Fruit fly (Drosophila melanogaster): ENCODE measurements around the gene CG32640.

The CG32640 gene

DNA sequence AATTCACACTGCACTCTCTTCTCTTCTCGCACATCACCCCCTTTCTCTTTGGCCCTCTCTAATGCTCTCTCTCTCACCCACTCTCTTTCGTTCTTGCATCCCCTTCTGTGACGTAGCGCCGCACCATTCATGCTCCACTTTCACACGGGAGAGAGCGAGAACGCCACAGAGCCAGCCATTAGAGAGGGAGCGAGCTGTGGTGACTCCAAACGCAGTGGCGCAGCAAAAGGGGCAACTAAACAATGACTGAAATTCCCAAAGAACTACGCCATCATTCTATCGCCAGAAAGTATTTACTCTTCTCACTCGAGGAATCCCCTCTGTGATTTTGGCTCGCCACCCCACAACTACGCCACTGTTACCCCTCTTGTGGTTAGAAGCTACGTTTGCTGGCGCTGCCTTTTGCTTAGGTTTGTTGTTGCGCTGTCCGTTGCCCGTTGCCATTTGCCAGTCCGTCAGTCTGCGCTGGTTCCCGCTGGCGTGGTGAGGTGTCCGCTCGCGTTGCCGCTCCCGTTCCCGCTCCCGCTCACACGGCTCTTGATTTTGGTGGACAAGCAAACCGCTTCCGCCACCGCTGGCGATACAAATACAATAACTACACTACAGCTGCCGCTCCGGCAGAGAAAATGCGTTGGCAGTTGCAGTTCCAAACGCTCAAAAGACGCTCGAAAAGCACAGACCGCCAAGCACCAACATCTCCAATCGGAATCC, 46.6 kb upstream of the CG32640 start:
- peak; percentile 10 for TF ChIP-seq Dfd (GFP tag; optimal IDR thresholded peaks at IDR 0.05)
- peak; percentile 98 for TF ChIP-seq dmrt93B (GFP tag; optimal IDR thresholded peaks at IDR 0.05)
- TF ChIP-seq Mio (GFP tag; optimal IDR thresholded peaks at IDR 0.05): peak; percentile 94
- peak; percentile 99 for TF ChIP-seq Hr83 (GFP tag; optimal IDR thresholded peaks at IDR 0.05; ENCODE audit: poor library complexity, severe bottlenecking)
- TF ChIP-seq sv (GFP tag; optimal IDR thresholded peaks at IDR 0.05): peak; percentile 99
- no peak for TF ChIP-seq lola (GFP tag; optimal IDR thresholded peaks at IDR 0.05)
- peak; percentile 97 to 100 for TF ChIP-seq foxo (GFP tag; optimal IDR thresholded peaks at IDR 0.05)
- no peak for TF ChIP-seq Myc (optimal IDR thresholded peaks at IDR 0.05)
- TF ChIP-seq Sp1 (GFP tag; optimal IDR thresholded peaks at IDR 0.05): peak; percentile 98
- TF ChIP-seq jim (GFP tag; optimal IDR thresholded peaks at IDR 0.05): peak; percentile 95
- no peak for TF ChIP-seq usp (GFP tag; optimal IDR thresholded peaks at IDR 0.05)
- peak; percentile 98 for TF ChIP-seq HLH106 (tag; optimal IDR thresholded peaks at IDR 0.05)
- no peak for TF ChIP-seq Hr78 (GFP tag; optimal IDR thresholded peaks at IDR 0.05)
- peak; percentile 92 for TF ChIP-seq CG9705 (GFP tag; optimal IDR thresholded peaks at IDR 0.05)
- peak; percentile 96 for TF ChIP-seq GATAd (GFP tag; optimal IDR thresholded peaks at IDR 0.05)
- TF ChIP-seq Vsx2 (GFP tag; optimal IDR thresholded peaks at IDR 0.05; ENCODE audit: partially characterized antibody): peak; percentile 63
- no peak for TF ChIP-seq N (GFP tag; optimal IDR thresholded peaks at IDR 0.05)
- TF ChIP-seq Abd-B (GFP tag; optimal IDR thresholded peaks at IDR 0.05): no peak
- TF ChIP-seq psq (GFP tag; optimal IDR thresholded peaks at IDR 0.05): peak; percentile 98
- TF ChIP-seq pan (optimal IDR thresholded peaks at IDR 0.05): no peak
- peak; percentile 99 for TF ChIP-seq h (GFP tag; optimal IDR thresholded peaks at IDR 0.05)
- peak; percentile 98 for TF ChIP-seq Jra (GFP tag; optimal IDR thresholded peaks at IDR 0.05)
- peak; percentile 85 to 94 for TF ChIP-seq dl (GFP tag; optimal IDR thresholded peaks at IDR 0.05; ENCODE audit: insufficient read depth in 1 of 2, partially characterized antibody in 2 of 2)
- TF ChIP-seq brk (GFP tag; optimal IDR thresholded peaks at IDR 0.05): peak; percentile 95
- peak; percentile 99 for TF ChIP-seq OdsH (GFP tag; optimal IDR thresholded peaks at IDR 0.05)
- peak; percentile 98 for TF ChIP-seq woc (GFP tag; optimal IDR thresholded peaks at IDR 0.05)
- peak; percentile 99 for TF ChIP-seq fru (GFP tag; optimal IDR thresholded peaks at IDR 0.05)
- TF ChIP-seq Dif (GFP tag; optimal IDR thresholded peaks at IDR 0.05; ENCODE audit: partially characterized antibody): peak; percentile 96
- peak; percentile 99 for TF ChIP-seq Hnf4 (GFP tag; optimal IDR thresholded peaks at IDR 0.05)
- TF ChIP-seq rgr (GFP tag; optimal IDR thresholded peaks at IDR 0.05): peak; percentile 99
- TF ChIP-seq sage (GFP tag; optimal IDR thresholded peaks at IDR 0.05): peak; percentile 97
- peak; percentile 99 for TF ChIP-seq br (GFP tag; optimal IDR thresholded peaks at IDR 0.05)
- peak; percentile 99 for TF ChIP-seq ey (GFP tag; optimal IDR thresholded peaks at IDR 0.05)
- TF ChIP-seq tai (GFP tag; optimal IDR thresholded peaks at IDR 0.05): peak; percentile 98
- TF ChIP-seq CrebA (GFP tag; optimal IDR thresholded peaks at IDR 0.05; ENCODE audit: borderline replicate concordance): peak; percentile 93
- peak; percentile 92 for TF ChIP-seq dsf (GFP tag; optimal IDR thresholded peaks at IDR 0.05; ENCODE audit: borderline replicate concordance)
- peak; percentile 98 for TF ChIP-seq CG32264 (GFP tag; optimal IDR thresholded peaks at IDR 0.05)
- TF ChIP-seq Rel (GFP tag; optimal IDR thresholded peaks at IDR 0.05): peak; percentile 98
- peak; percentile 94 for TF ChIP-seq Rel (tag; optimal IDR thresholded peaks at IDR 0.05)

DNA sequence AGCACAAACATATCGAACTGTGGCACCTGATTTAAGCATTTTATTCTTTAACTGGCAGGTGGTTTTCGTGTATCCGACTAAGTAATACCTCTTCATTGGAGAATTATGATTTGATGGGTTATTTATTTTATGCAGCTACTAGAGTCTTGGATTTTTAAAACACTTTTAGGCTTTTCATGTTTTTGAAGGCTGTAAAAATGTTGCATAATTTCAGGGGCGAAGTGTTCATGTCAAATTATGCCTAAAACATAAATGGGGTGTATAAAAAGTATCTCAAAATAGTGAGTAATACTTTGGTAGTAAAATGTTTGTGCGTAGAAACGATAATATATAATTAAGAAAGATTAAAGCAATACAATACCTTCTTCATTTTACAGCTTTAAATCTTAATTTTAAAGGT, 43.0 kb upstream of the CG32640 start:
- TF ChIP-seq br (GFP tag; optimal IDR thresholded peaks at IDR 0.05) (no peak), N (GFP tag; optimal IDR thresholded peaks at IDR 0.05) (peak; percentile 22), Myc (optimal IDR thresholded peaks at IDR 0.05) (peak; percentile 70), Sp1 (GFP tag; optimal IDR thresholded peaks at IDR 0.05) (no peak), foxo (GFP tag; optimal IDR thresholded peaks at IDR 0.05) (no peak), Rel (GFP tag; optimal IDR thresholded peaks at IDR 0.05) (no peak), Rel (tag; optimal IDR thresholded peaks at IDR 0.05) (no peak)
